Fruit fly (Drosophila melanogaster): ENCODE data around the gene Tcs3.

DNA sequence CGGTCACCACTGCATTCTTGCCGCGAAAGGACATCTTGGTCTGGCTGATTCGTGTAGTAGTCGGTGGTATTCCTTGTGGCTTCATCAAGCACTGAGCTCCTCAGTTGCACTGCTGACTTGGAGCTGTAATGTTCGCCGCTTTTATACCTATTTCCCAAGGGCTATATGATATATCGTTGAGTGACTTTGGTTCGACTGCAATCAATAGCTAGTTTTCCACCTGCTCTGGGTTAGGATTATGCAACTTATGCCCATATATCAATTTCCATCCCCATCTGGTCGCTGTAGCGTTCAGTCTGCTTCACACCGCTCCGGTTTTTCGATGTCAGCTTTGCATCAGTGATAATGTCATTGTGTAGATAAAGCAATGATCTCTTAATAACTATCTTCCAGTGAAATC is 2.4 kb downstream of the Tcs3 start, which contains the start of gene Pdh:
- TF ChIP-seq psq (optimal IDR thresholded peaks at IDR 0.05) (no peak), CG8478 (optimal IDR thresholded peaks at IDR 0.05) (no peak)

Data from whole organism.